Fruit fly (Drosophila melanogaster): ENCODE results near the gene CG32669.
A peak's percentile ranks its signal among the peaks of the same experiment; 100 is the strongest.

Gene CG32669

DNA sequence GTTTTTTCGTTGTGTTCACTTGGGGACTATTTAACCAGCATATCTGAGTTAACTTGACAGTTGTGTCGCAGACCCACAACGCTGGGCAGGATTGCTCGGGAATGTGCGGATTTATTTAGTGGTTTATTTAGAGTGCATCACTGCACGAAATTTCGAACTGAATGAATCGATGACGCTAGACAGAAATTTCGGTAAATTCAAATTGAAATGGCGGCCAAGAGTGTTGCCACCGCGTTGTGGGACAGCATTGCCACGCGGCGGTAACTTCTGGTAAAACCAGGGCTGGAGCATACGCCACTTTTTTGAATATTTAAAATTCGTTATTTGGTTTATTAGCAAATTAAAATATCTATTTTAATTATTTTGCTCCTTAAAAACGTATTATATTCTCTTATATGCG lies 9.8 kb upstream of the CG32669 start, which contains the start of gene feo (continued):
- TF ChIP-seq CG12104 (GFP tag; optimal IDR thresholded peaks at IDR 0.05) (no peak), CG15696 (tag; optimal IDR thresholded peaks at IDR 0.05) (peak; percentile 14), trem (tag; optimal IDR thresholded peaks at IDR 0.05) (peak; percentile 42), lbe (GFP tag; optimal IDR thresholded peaks at IDR 0.05) (no peak), Oaz (GFP tag; IDR thresholded peaks at IDR 0.05) (no peak), Six4 (GFP tag; optimal IDR thresholded peaks at IDR 0.05) (no peak), CG17328 (GFP tag; IDR thresholded peaks at IDR 0.05) (no peak), dati (GFP tag; IDR thresholded peaks at IDR 0.05) (no peak), repo (GFP tag; optimal IDR thresholded peaks at IDR 0.05) (no peak), CG7271 (tag; optimal IDR thresholded peaks at IDR 0.05) (no peak), az2 (GFP tag; optimal IDR thresholded peaks at IDR 0.05) (no peak), Med (GFP tag) (peak; percentile 81), pzg (GFP tag; optimal IDR thresholded peaks at IDR 0.05) (peak; percentile 78), CG14441 (GFP tag; IDR thresholded peaks at IDR 0.05) (no peak), lab (GFP tag; optimal IDR thresholded peaks at IDR 0.05) (no peak), dysf (GFP tag; IDR thresholded peaks at IDR 0.05) (no peak), Sox100B (GFP tag; optimal IDR thresholded peaks at IDR 0.05) (no peak), dm (GFP tag; optimal IDR thresholded peaks at IDR 0.05) (peak; percentile 18), Fer1 (GFP tag; optimal IDR thresholded peaks at IDR 0.05) (peak; percentile 7), CG12299 (tag; optimal IDR thresholded peaks at IDR 0.05) (no peak), Bdp1 (GFP tag; optimal IDR thresholded peaks at IDR 0.05) (no peak), oc (tag; optimal IDR thresholded peaks at IDR 0.05) (no peak), HHEX (GFP tag; optimal IDR thresholded peaks at IDR 0.05) (no peak), CG34422 (GFP tag; IDR thresholded peaks at IDR 0.05) (no peak), MTF-1 (GFP tag; optimal IDR thresholded peaks at IDR 0.05; ENCODE audit: borderline replicate concordance) (no peak), Opbp (GFP tag; IDR thresholded peaks at IDR 0.05; ENCODE audit: partially characterized antibody) (no peak; the same call in 2 of the 3 replicates), D (optimal IDR thresholded peaks at IDR 0.05) (no peak), D (GFP tag; optimal IDR thresholded peaks at IDR 0.05) (no peak), YL-1 (GFP tag; optimal IDR thresholded peaks at IDR 0.05) (peak; percentile 63), CG9797 (GFP tag; optimal IDR thresholded peaks at IDR 0.05) (peak; percentile 4), Sry-β (GFP tag; optimal IDR thresholded peaks at IDR 0.05) (no peak), ftz-f1 (GFP tag; optimal IDR thresholded peaks at IDR 0.05) (no peak), zfh2 (GFP tag; optimal IDR thresholded peaks at IDR 0.05) (no peak), CG7556 (GFP tag; optimal IDR thresholded peaks at IDR 0.05) (no peak), CG8944 (GFP tag; optimal IDR thresholded peaks at IDR 0.05) (no peak), Hey (tag; optimal IDR thresholded peaks at IDR 0.05) (no peak), Hr78 (GFP tag; optimal IDR thresholded peaks at IDR 0.05) (no peak), CG4328 (GFP tag; optimal IDR thresholded peaks at IDR 0.05) (no peak), CG2202 (tag; optimal IDR thresholded peaks at IDR 0.05) (no peak), Ets65A (GFP tag) (no peak), eyg (GFP tag; optimal IDR thresholded peaks at IDR 0.05) (no peak), CG1233 (GFP tag; optimal IDR thresholded peaks at IDR 0.05) (no peak), CG13624 (GFP tag; optimal IDR thresholded peaks at IDR 0.05) (no peak), Trl (optimal IDR thresholded peaks at IDR 0.05) (no peak), Trl (GFP tag; optimal IDR thresholded peaks at IDR 0.05) (no peak), Doc3 (GFP tag; IDR thresholded peaks at IDR 0.05; ENCODE audit: partially characterized antibody) (no peak), Doc2 (GFP tag; IDR thresholded peaks at IDR 0.05) (no peak), CG12744 (GFP tag; optimal IDR thresholded peaks at IDR 0.05) (no peak), jing (GFP tag; optimal IDR thresholded peaks at IDR 0.05) (no peak), Drgx (GFP tag; IDR thresholded peaks at IDR 0.05) (no peak), Taf1 (GFP tag; IDR thresholded peaks at IDR 0.05) (no peak), zf30C (GFP tag; optimal IDR thresholded peaks at IDR 0.05) (peak; percentile 54), CG12219 (GFP tag; optimal IDR thresholded peaks at IDR 0.05) (no peak)

All from whole organism, embryonic.